Worm (Caenorhabditis elegans) whole organism, L1 larva: ENCODE measurements around the gene maph-1.3.
"Not testable (repeated sequence)": the region's sequence is repeated elsewhere in the genome, so short reads cannot be mapped to it uniquely, and the experiment has no call there.

ENCODE experiments used
- C04F5.9 ChIP-seq: sonication (generic microtip); optimal IDR thresholded peaks from 2 replicates; lab custom pipeline; 2016; ENCODE audit warnings: missing genetic modification characterization, missing compliant biosample characterization
- C34B4.2 ChIP-seq: sonication (generic microtip); optimal IDR thresholded peaks from 2 replicates; lab custom pipeline; 2017; ENCODE audit warnings: mild to moderate bottlenecking, missing genetic modification characterization, missing compliant biosample characterization
- Y116A8C.19 ChIP-seq: sonication (generic microtip); optimal IDR thresholded peaks from 2 replicates; lab custom pipeline; 2016; ENCODE audit warnings: missing compliant biosample characterization, missing genetic modification characterization, borderline replicate concordance
- aha-1 ChIP-seq: fragments of 150-350 bp; optimal IDR thresholded peaks from 2 replicates; lab custom pipeline; 2014; ENCODE audit warnings: missing biosample characterization, missing genetic modification characterization
- blmp-1 ChIP-seq: fragments of 150-350 bp; optimal IDR thresholded peaks from 2 replicates; lab custom pipeline; 2014; ENCODE audit warnings: missing biosample characterization, missing genetic modification characterization
- ceh-8 ChIP-seq: fragments of 200-800 bp; sonication (Bioruptor generic); optimal IDR thresholded peaks from 2 replicates; lab custom pipeline; 2018; ENCODE audit warnings: mild to moderate bottlenecking, missing genetic modification characterization, moderate library complexity, missing compliant biosample characterization
- ceh-90 ChIP-seq: sonication (generic microtip); optimal IDR thresholded peaks from 2 replicates; lab custom pipeline; 2016; ENCODE audit warnings: missing genetic modification characterization, missing compliant biosample characterization
- dsc-1 ChIP-seq: sonication (generic microtip); optimal IDR thresholded peaks from 2 replicates; lab custom pipeline; 2016; ENCODE audit warnings: mild to moderate bottlenecking, missing genetic modification characterization, missing compliant biosample characterization
- efl-1 ChIP-seq, 4 experiments: fragments of 150-350 bp; optimal IDR thresholded peaks in 3 of 4; peaks in 1 of 4; 1 replicate in 1 of 4; 2 replicates in 3 of 4; lab custom pipeline; 2014; ENCODE audit warnings: missing biosample characterization in 2 of 4, missing genetic modification characterization in 2 of 4, missing genetic modification reagents in 2 of 4
- elt-2 ChIP-seq: sonication (generic microtip); optimal IDR thresholded peaks from 2 replicates; lab custom pipeline; 2016; ENCODE audit warnings: missing genetic modification characterization, mild to moderate bottlenecking, inconsistent platforms, missing compliant biosample characterization, missing genetic modification reagents
- ets-5 ChIP-seq: fragments of 200-800 bp; sonication (Bioruptor generic); IDR thresholded peaks from 2 replicates; pipeline ENCODE4 v1.3.6; 2022; ENCODE audit warnings: missing genetic modification characterization, missing compliant biosample characterization
- fkh-8 ChIP-seq: sonication (generic microtip); optimal IDR thresholded peaks from 2 replicates; lab custom pipeline; 2016; ENCODE audit warnings: mild to moderate bottlenecking, missing genetic modification characterization, missing compliant biosample characterization
- grh-1 ChIP-seq: fragments of 200-800 bp; sonication (Bioruptor generic); IDR thresholded peaks from 2 replicates; pipeline ENCODE4 v1.3.6; 2022; ENCODE audit warnings: missing genetic modification reagents, missing genetic modification characterization, missing compliant biosample characterization
- irx-1 ChIP-seq: sonication (generic microtip); optimal IDR thresholded peaks from 2 replicates; lab custom pipeline; 2016; ENCODE audit warnings: missing genetic modification characterization, missing compliant biosample characterization
- isw-1 ChIP-seq: fragments of 200-800 bp; sonication (Bioruptor generic); IDR thresholded peaks from 2 replicates; pipeline ENCODE4 v1.3.6; 2022; ENCODE audit warnings: missing genetic modification characterization, missing compliant biosample characterization
- lin-35 ChIP-seq, 2 experiments: fragments of 150-350 bp; optimal IDR thresholded peaks; 2 replicates each; lab custom pipeline; 2014; ENCODE audit warnings: missing biosample characterization in 2 of 2, missing genetic modification characterization in 2 of 2, missing genetic modification reagents in 2 of 2
- lir-3 ChIP-seq: sonication (generic microtip); optimal IDR thresholded peaks from 2 replicates; lab custom pipeline; 2016; ENCODE audit warnings: mild to moderate bottlenecking, missing genetic modification characterization, moderate library complexity, missing compliant biosample characterization; ENCODE audit not compliant: poor library complexity
- nhr-11 ChIP-seq: fragments of 150-350 bp; optimal IDR thresholded peaks from 2 replicates; lab custom pipeline; 2014; ENCODE audit warnings: missing biosample characterization, missing genetic modification characterization
- nhr-12 ChIP-seq: sonication (generic microtip); optimal IDR thresholded peaks from 2 replicates; lab custom pipeline; 2017; ENCODE audit warnings: missing biosample characterization, missing genetic modification characterization
- nhr-20 ChIP-seq: sonication (generic microtip); optimal IDR thresholded peaks from 2 replicates; lab custom pipeline; 2016; ENCODE audit warnings: mild to moderate bottlenecking, missing genetic modification characterization, missing compliant biosample characterization
- nhr-47 ChIP-seq: sonication (generic microtip); optimal IDR thresholded peaks from 2 replicates; lab custom pipeline; 2016; ENCODE audit warnings: mild to moderate bottlenecking, missing genetic modification characterization, moderate library complexity, missing compliant biosample characterization
- nhr-84 ChIP-seq: sonication (generic microtip); optimal IDR thresholded peaks from 2 replicates; lab custom pipeline; 2017; ENCODE audit warnings: missing biosample characterization, missing genetic modification characterization
- sup-37 ChIP-seq: fragments of 200-800 bp; sonication (Bioruptor generic); optimal IDR thresholded peaks from 2 replicates; lab custom pipeline; 2018; ENCODE audit warnings: mild to moderate bottlenecking, missing genetic modification characterization, missing compliant biosample characterization
- unc-130 ChIP-seq: fragments of 150-350 bp; optimal IDR thresholded peaks from 2 replicates; lab custom pipeline; 2017; ENCODE audit warnings: missing biosample characterization, missing genetic modification characterization, inconsistent platforms
- unc-30 ChIP-seq: sonication (generic microtip); optimal IDR thresholded peaks from 2 replicates; lab custom pipeline; 2017; ENCODE audit warnings: missing biosample characterization, missing genetic modification characterization
- unc-62 ChIP-seq: fragments of 150-350 bp; optimal IDR thresholded peaks from 2 replicates; lab custom pipeline; 2014; ENCODE audit warnings: missing biosample characterization, missing genetic modification reagents, missing genetic modification characterization
- vab-15 ChIP-seq: sonication (generic microtip); optimal IDR thresholded peaks from 2 replicates; lab custom pipeline; 2017; ENCODE audit warnings: missing genotype, mild to moderate bottlenecking, missing genetic modification characterization, missing compliant biosample characterization
- xbp-1 ChIP-seq: sonication (generic microtip); optimal IDR thresholded peaks from 2 replicates; lab custom pipeline; 2016; ENCODE audit warnings: missing genetic modification characterization, missing compliant biosample characterization
- ztf-4 ChIP-seq: fragments of 150-350 bp; optimal IDR thresholded peaks from 2 replicates; lab custom pipeline; 2014; ENCODE audit warnings: missing biosample characterization, missing genetic modification characterization

maph-1.3 gene

ce11 chrIII:3831381-3831780 lies 13.3 kb upstream of the maph-1.3 start, which contains the start of gene C36A4.10:
C36A4.10 (minus strand) TSS chrIII:3831481.
- TF ChIP-seq ceh-8 (GFP tag; lab: Kevin White, UChicago) = no peak
- no peak for TF ChIP-seq fkh-8 (tag; lab: Kevin White, UChicago)
- TF ChIP-seq efl-1 (optimal IDR thresholded peaks at IDR 0.05; lab: Kevin White, UChicago) = no peak
- TF ChIP-seq efl-1 (GFP tag; optimal IDR thresholded peaks at IDR 0.05 in 1 of 2; lab: Kevin White, UChicago) = peak in 1 of 2 experiments; percentile 43
- TF ChIP-seq blmp-1 (tag; lab: Kevin White, UChicago) = no peak
- TF ChIP-seq sup-37 (GFP tag; lab: Kevin White, UChicago) = no peak
- TF ChIP-seq aha-1 = no peak
- TF ChIP-seq grh-1 (GFP tag; lab: Robert Waterston, UW) = no peak
- TF ChIP-seq, all 84 proteins: peak for 1

DNA sequence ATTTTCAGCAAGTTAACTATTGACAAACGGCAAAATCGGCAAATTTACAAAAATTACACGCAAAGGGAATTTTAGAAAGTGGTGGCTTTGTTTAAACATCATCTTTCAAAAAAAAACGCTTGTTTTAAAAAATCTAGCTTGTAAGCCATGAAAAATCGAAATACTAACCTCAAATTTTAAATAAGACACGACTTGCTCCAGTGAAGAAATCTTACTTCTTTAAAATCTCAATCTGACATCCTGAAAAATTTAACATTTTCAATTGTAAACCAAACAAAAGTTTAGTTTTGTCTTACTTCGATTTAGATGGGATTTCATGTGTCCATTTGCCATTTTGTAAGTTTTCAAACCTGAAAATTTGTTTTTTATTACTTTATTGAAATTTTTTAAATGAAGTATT lies 12.9 kb upstream of the maph-1.3 start:
- no peak for TF ChIP-seq ztf-4 (tag; lab: Kevin White, UChicago)
- TF ChIP-seq xbp-1 (tag; lab: Kevin White, UChicago) = no peak
- no peak for TF ChIP-seq Y116A8C.19 (tag; lab: Kevin White, UChicago)
- no peak for TF ChIP-seq fkh-8 (tag; lab: Kevin White, UChicago)
- TF ChIP-seq unc-130 (tag; lab: Kevin White, UChicago) = no peak
- TF ChIP-seq nhr-47 (tag; lab: Kevin White, UChicago) = no peak
- TF ChIP-seq nhr-11 (tag; lab: Kevin White, UChicago) = no peak
- no peak for TF ChIP-seq C34B4.2 (tag; lab: Kevin White, UChicago)
- TF ChIP-seq dsc-1 (tag; lab: Kevin White, UChicago) = no peak
- TF ChIP-seq nhr-12 (tag; lab: Kevin White, UChicago) = no peak
- TF ChIP-seq lin-35 (GFP tag; optimal IDR thresholded peaks at IDR 0.05; lab: Kevin White, UChicago) = no peak
- no peak for TF ChIP-seq unc-62 (GFP tag; lab: Kevin White, UChicago)

DNA sequence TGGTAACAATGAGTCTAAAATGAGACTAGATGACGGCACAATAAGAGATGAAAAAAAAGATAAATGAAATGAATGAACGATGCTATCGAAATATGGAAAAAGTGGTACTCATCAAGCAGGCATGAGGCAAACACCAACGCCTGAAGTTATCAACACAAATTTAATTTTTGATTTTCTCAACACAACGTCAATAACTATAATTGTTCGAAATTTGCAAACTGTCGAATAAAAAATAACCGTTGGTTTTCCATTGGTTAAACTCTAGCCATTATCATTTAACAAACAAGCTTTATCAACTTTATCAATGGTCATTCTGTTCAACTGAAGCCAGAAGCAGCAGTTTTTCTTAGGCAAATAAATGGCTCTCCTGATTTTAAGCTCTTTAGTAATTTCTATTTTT lies 12.4 kb upstream of the maph-1.3 start, which contains the start of gene cyp-25A1:
Gene cyp-25A1 (plus strand): TSS at position 301 of the 400 bp plus-strand sequence.
- TF ChIP-seq lir-3 (tag; lab: Kevin White, UChicago) (no peak), unc-30 (tag; lab: Kevin White, UChicago) (no peak), ets-5 (GFP tag; lab: Robert Waterston, UW) (no peak)

- TF ChIP-seq elt-2 = peak; percentile 73
- TF ChIP-seq efl-1 (optimal IDR thresholded peaks at IDR 0.05; lab: Kevin White, UChicago) = no peak
- TF ChIP-seq efl-1 (GFP tag; optimal IDR thresholded peaks at IDR 0.05 in 1 of 2; lab: Kevin White, UChicago) = peak in 1 of 2 experiments; percentile 66
- TF ChIP-seq nhr-20 (tag; lab: Kevin White, UChicago) = peak; percentile 6
- no peak for TF ChIP-seq ceh-90 (tag; lab: Kevin White, UChicago)
- TF ChIP-seq C04F5.9 = no peak
Measured at ce11 chrIII:3834800-3835271, 9.9 kb upstream of the maph-1.3 start, which contains the start of gene cyp-25A2. cyp-25A2 (plus strand) TSS chrIII:3835221.

ce11 chrIII:3839635-3840034 lies 5.1 kb upstream of the maph-1.3 start, which contains the start of gene cyp-25A3:
cyp-25A3 (minus strand) TSS chrIII:3839735.
- TF ChIP-seq isw-1 (GFP tag; lab: Robert Waterston, UW) (no peak), blmp-1 (tag; lab: Kevin White, UChicago) (peak; percentile 15)

ce11 chrIII:3840279-3840678 lies 4.4 kb upstream of the maph-1.3 start, which contains the start of gene C36A4.11:
C36A4.11 (plus strand) TSS chrIII:3840579.
- not testable (repeated sequence) for TF ChIP-seq irx-1 (tag; lab: Kevin White, UChicago); nhr-84; vab-15
- TF ChIP-seq, all 84 proteins: peak for 0; not testable (repeated sequence) for 84
